Fruit fly (Drosophila melanogaster) whole organism, embryonic: ENCODE data around the gene CG11670.
A peak's percentile ranks its signal among the peaks of the same experiment; 100 is the strongest.

ENCODE experiments used
- CG1233 ChIP-seq: fragments of 200-800 bp; sonication (Bioruptor generic); optimal IDR thresholded peaks from 4 replicates; lab custom pipeline; 2018; ENCODE audit warnings: missing biosample characterization, mild to moderate bottlenecking, missing genetic modification characterization
- CG12942 ChIP-seq: fragments of 200-800 bp; sonication (Bioruptor generic); optimal IDR thresholded peaks from 3 replicates; lab custom pipeline; 2016; ENCODE audit warnings: missing biosample characterization, missing genetic modification characterization
- CG13775 ChIP-seq: fragments of 200-800 bp; sonication (Bioruptor generic); optimal IDR thresholded peaks from 3 replicates; lab custom pipeline; 2017; ENCODE audit warnings: missing biosample characterization, mild to moderate bottlenecking, missing genetic modification characterization
- CG15479 ChIP-seq: fragments of 200-800 bp; sonication (Bioruptor generic); optimal IDR thresholded peaks from 3 replicates; lab custom pipeline; 2019; ENCODE audit warnings: missing biosample characterization, mild to moderate bottlenecking, missing genetic modification characterization, moderate library complexity
- CG17328 ChIP-seq: fragments of 200-800 bp; sonication (Bioruptor generic); IDR thresholded peaks from 2 replicates; pipeline ENCODE4 v1.3.6; 2022; ENCODE audit warnings: missing biosample characterization, missing genetic modification characterization
- CG17385 ChIP-seq: fragments of 200-800 bp; sonication (Bioruptor generic); optimal IDR thresholded peaks from 3 replicates; lab custom pipeline; 2018; ENCODE audit warnings: missing biosample characterization, mild to moderate bottlenecking, missing genetic modification characterization
- CG1832 ChIP-seq: fragments of 200-800 bp; sonication (Bioruptor generic); optimal IDR thresholded peaks from 2 replicates; lab custom pipeline; 2017; ENCODE audit warnings: missing biosample characterization, mild to moderate bottlenecking, missing genetic modification characterization, inconsistent platforms
- CG18599 ChIP-seq: fragments of 200-800 bp; sonication (Bioruptor generic); optimal IDR thresholded peaks from 3 replicates; lab custom pipeline; 2017; ENCODE audit warnings: missing biosample characterization, missing genetic modification characterization, mild to moderate bottlenecking, moderate library complexity, missing genetic modification reagents
- CG2875 ChIP-seq: fragments of 200-800 bp; sonication (Bioruptor generic); optimal IDR thresholded peaks from 2 replicates; lab custom pipeline; 2017; ENCODE audit warnings: missing biosample characterization, mild to moderate bottlenecking, missing genetic modification characterization, missing genetic modification reagents
- CG4730 ChIP-seq: fragments of 200-800 bp; sonication (Bioruptor generic); IDR thresholded peaks from 2 replicates; pipeline ENCODE4 v1.3.6; 2022; ENCODE audit warnings: missing biosample characterization, missing genetic modification characterization
- CG5180 ChIP-seq: fragments of 200-800 bp; sonication (Bioruptor generic); optimal IDR thresholded peaks from 3 replicates; lab custom pipeline; 2017; ENCODE audit warnings: missing biosample characterization, missing genetic modification characterization, mild to moderate bottlenecking, moderate library complexity, missing genetic modification reagents
- CG6791 ChIP-seq: fragments of 200-800 bp; sonication (Bioruptor generic); IDR thresholded peaks from 3 replicates; pipeline ENCODE4 v1.3.6; 2022; ENCODE audit warnings: missing biosample characterization, missing genetic modification characterization; ENCODE audit not compliant: partially characterized antibody
- CG8478 ChIP-seq: fragments of >200 bp; optimal IDR thresholded peaks from 2 replicates; lab custom pipeline; 2018
- CG8924 ChIP-seq: fragments of 200-800 bp; optimal IDR thresholded peaks from 3 replicates; lab custom pipeline; 2019; ENCODE audit warnings: missing biosample characterization, mild to moderate bottlenecking, missing genetic modification characterization, moderate library complexity
- CG8944 ChIP-seq: fragments of 200-800 bp; sonication (Bioruptor generic); optimal IDR thresholded peaks from 3 replicates; lab custom pipeline; 2016; ENCODE audit warnings: missing biosample characterization, missing genetic modification characterization
- D ChIP-seq, 2 experiments: fragments of 200-800 bp in 1 of 2; fragments of >200 bp in 1 of 2; sonication (Bioruptor generic) in 1 of 2; optimal IDR thresholded peaks; 2 replicates in 1 of 2; 3 replicates in 1 of 2; lab custom pipeline; 2017; ENCODE audit warnings: mild to moderate bottlenecking in 1 of 2, missing biosample characterization in 1 of 2, missing genetic modification characterization in 1 of 2, missing genetic modification reagents in 1 of 2
- Dbx ChIP-seq: fragments of 200-800 bp; sonication (Bioruptor generic); IDR thresholded peaks from 3 replicates; pipeline ENCODE4 v1.3.6; 2022; ENCODE audit warnings: missing biosample characterization, missing genetic modification characterization
- Deaf1 ChIP-seq: fragments of 200-800 bp; optimal IDR thresholded peaks from 3 replicates; lab custom pipeline; 2019; ENCODE audit warnings: missing biosample characterization, mild to moderate bottlenecking, missing genetic modification characterization, moderate library complexity
- HmgZ ChIP-seq: fragments of 200-800 bp; sonication (Bioruptor generic); optimal IDR thresholded peaks from 2 replicates; lab custom pipeline; 2018; ENCODE audit warnings: missing biosample characterization, mild to moderate bottlenecking, missing genetic modification characterization
- Kr ChIP-seq: fragments of 200-800 bp; sonication (Bioruptor generic); optimal IDR thresholded peaks from 2 replicates; lab custom pipeline; 2017; ENCODE audit warnings: missing biosample characterization, mild to moderate bottlenecking, missing genetic modification characterization
- Meics ChIP-seq: fragments of 200-800 bp; sonication (Bioruptor generic); optimal IDR thresholded peaks from 2 replicates; lab custom pipeline; 2017; ENCODE audit warnings: missing biosample characterization, mild to moderate bottlenecking, missing genetic modification characterization
- Mes4 ChIP-seq: fragments of 200-800 bp; sonication (Bioruptor generic); optimal IDR thresholded peaks from 2 replicates; lab custom pipeline; 2016; ENCODE audit warnings: missing biosample characterization, missing genetic modification characterization
- Mrtf ChIP-seq: fragments of 200-800 bp; sonication (Bioruptor generic); IDR thresholded peaks from 3 replicates; pipeline ENCODE4 v1.3.6; 2022; ENCODE audit warnings: missing biosample characterization, missing genetic modification characterization
- Oli ChIP-seq: fragments of 200-800 bp; sonication (Bioruptor generic); optimal IDR thresholded peaks from 2 replicates; lab custom pipeline; 2018; ENCODE audit warnings: missing biosample characterization, mild to moderate bottlenecking, missing genetic modification characterization, moderate library complexity
- Spps ChIP-seq: fragments of 200-800 bp; sonication (Bioruptor generic); optimal IDR thresholded peaks from 2 replicates; lab custom pipeline; 2018; ENCODE audit warnings: missing biosample characterization, mild to moderate bottlenecking, missing genetic modification characterization
- Sry-β ChIP-seq: fragments of 200-800 bp; sonication (Bioruptor generic); optimal IDR thresholded peaks from 2 replicates; lab custom pipeline; 2018; ENCODE audit warnings: missing biosample characterization, mild to moderate bottlenecking, missing genetic modification characterization, moderate library complexity
- Sry-δ ChIP-seq: fragments of 200-800 bp; sonication (Bioruptor generic); optimal IDR thresholded peaks from 2 replicates; lab custom pipeline; 2016; ENCODE audit warnings: missing biosample characterization, missing genetic modification characterization
- az2 ChIP-seq: fragments of 200-800 bp; sonication (Bioruptor generic); optimal IDR thresholded peaks from 3 replicates; lab custom pipeline; 2016; ENCODE audit warnings: missing biosample characterization, missing genetic modification characterization
- chinmo ChIP-seq: fragments of 200-800 bp; sonication (Bioruptor generic); IDR thresholded peaks from 4 replicates; pipeline ENCODE4 v1.3.6; 2022; ENCODE audit warnings: missing biosample characterization, missing genetic modification characterization; ENCODE audit not compliant: partially characterized antibody
- ewg ChIP-seq: fragments of 200-800 bp; sonication (Bioruptor generic); optimal IDR thresholded peaks from 3 replicates; lab custom pipeline; 2017; ENCODE audit warnings: mild to moderate bottlenecking, missing biosample characterization, missing genetic modification reagents, missing genetic modification characterization
- gfzf ChIP-seq: fragments of 200-800 bp; sonication (Bioruptor generic); optimal IDR thresholded peaks from 2 replicates; lab custom pipeline; 2016; ENCODE audit warnings: missing biosample characterization, mild to moderate bottlenecking, missing genetic modification characterization, moderate library complexity
- hbn ChIP-seq: fragments of 200-800 bp; sonication (Bioruptor generic); IDR thresholded peaks from 2 replicates; pipeline ENCODE4 v1.3.6; 2022; ENCODE audit warnings: missing biosample characterization, missing genetic modification characterization; ENCODE audit not compliant: partially characterized antibody
- her ChIP-seq: fragments of 200-800 bp; sonication (Bioruptor generic); optimal IDR thresholded peaks from 2 replicates; lab custom pipeline; 2016; ENCODE audit warnings: missing biosample characterization, missing genetic modification characterization
- insv ChIP-seq, 2 experiments: fragments of 200-800 bp; sonication (Bioruptor generic); optimal IDR thresholded peaks; 3 replicates each; lab custom pipeline; 2016 to 2018; ENCODE audit warnings: missing biosample characterization in 2 of 2, missing genetic modification characterization in 2 of 2
- nerfin-1 ChIP-seq: fragments of 200-800 bp; sonication (Bioruptor generic); optimal IDR thresholded peaks from 3 replicates; lab custom pipeline; 2019; ENCODE audit warnings: missing biosample characterization, mild to moderate bottlenecking, missing genetic modification characterization, moderate library complexity
- oc ChIP-seq: fragments of 200-800 bp; sonication (Bioruptor generic); optimal IDR thresholded peaks from 2 replicates; lab custom pipeline; 2018; ENCODE audit warnings: missing biosample characterization, mild to moderate bottlenecking, missing genetic modification characterization, moderate library complexity
- odd ChIP-seq: fragments of 200-800 bp; sonication (Bioruptor generic); optimal IDR thresholded peaks from 2 replicates; lab custom pipeline; 2017; ENCODE audit warnings: missing biosample characterization, mild to moderate bottlenecking, missing genetic modification characterization
- phol ChIP-seq: fragments of 200-800 bp; sonication (Bioruptor generic); optimal IDR thresholded peaks from 3 replicates; lab custom pipeline; 2018; ENCODE audit warnings: missing biosample characterization, mild to moderate bottlenecking, missing genetic modification characterization, moderate library complexity
- ro ChIP-seq: fragments of 200-800 bp; sonication (Bioruptor generic); IDR thresholded peaks from 2 replicates; pipeline ENCODE4 v1.3.6; 2022; ENCODE audit warnings: missing biosample characterization, missing genetic modification characterization
- salm ChIP-seq: fragments of 200-800 bp; sonication (Bioruptor generic); optimal IDR thresholded peaks from 2 replicates; lab custom pipeline; 2018; ENCODE audit warnings: missing biosample characterization, mild to moderate bottlenecking, missing genetic modification characterization
- sens ChIP-seq: fragments of 200-800 bp; sonication (Bioruptor generic); peaks from one replicate; lab custom pipeline; 2016; ENCODE audit warnings: missing biosample characterization, missing genetic modification characterization
- seq ChIP-seq: fragments of 200-800 bp; sonication (Bioruptor generic); IDR thresholded peaks from 2 replicates; pipeline ENCODE4 v1.3.6; 2022; ENCODE audit warnings: missing biosample characterization, missing genetic modification characterization
- sqz ChIP-seq: fragments of 200-800 bp; sonication (Bioruptor generic); optimal IDR thresholded peaks from 3 replicates; lab custom pipeline; 2018; ENCODE audit warnings: missing biosample characterization, mild to moderate bottlenecking, missing genetic modification characterization
- tap ChIP-seq: fragments of 200-800 bp; optimal IDR thresholded peaks from 3 replicates; lab custom pipeline; 2019; ENCODE audit warnings: missing biosample characterization, mild to moderate bottlenecking, missing genetic modification characterization, moderate library complexity
- ttk ChIP-seq: fragments of 200-800 bp; sonication (Bioruptor generic); IDR thresholded peaks from 2 replicates; pipeline ENCODE4 v2.1.2; 2022; ENCODE audit warnings: missing biosample characterization, missing genetic modification characterization
- z ChIP-seq: fragments of 200-800 bp; sonication (Bioruptor generic); IDR thresholded peaks from 3 replicates; pipeline ENCODE4 v1.3.6; 2022; ENCODE audit warnings: missing biosample characterization, missing genetic modification characterization
- zen ChIP-seq: fragments of 200-800 bp; sonication (Bioruptor generic); optimal IDR thresholded peaks from 3 replicates; lab custom pipeline; 2018; ENCODE audit warnings: missing biosample characterization, mild to moderate bottlenecking, missing genetic modification characterization, moderate library complexity

The CG11670 gene

DNA sequence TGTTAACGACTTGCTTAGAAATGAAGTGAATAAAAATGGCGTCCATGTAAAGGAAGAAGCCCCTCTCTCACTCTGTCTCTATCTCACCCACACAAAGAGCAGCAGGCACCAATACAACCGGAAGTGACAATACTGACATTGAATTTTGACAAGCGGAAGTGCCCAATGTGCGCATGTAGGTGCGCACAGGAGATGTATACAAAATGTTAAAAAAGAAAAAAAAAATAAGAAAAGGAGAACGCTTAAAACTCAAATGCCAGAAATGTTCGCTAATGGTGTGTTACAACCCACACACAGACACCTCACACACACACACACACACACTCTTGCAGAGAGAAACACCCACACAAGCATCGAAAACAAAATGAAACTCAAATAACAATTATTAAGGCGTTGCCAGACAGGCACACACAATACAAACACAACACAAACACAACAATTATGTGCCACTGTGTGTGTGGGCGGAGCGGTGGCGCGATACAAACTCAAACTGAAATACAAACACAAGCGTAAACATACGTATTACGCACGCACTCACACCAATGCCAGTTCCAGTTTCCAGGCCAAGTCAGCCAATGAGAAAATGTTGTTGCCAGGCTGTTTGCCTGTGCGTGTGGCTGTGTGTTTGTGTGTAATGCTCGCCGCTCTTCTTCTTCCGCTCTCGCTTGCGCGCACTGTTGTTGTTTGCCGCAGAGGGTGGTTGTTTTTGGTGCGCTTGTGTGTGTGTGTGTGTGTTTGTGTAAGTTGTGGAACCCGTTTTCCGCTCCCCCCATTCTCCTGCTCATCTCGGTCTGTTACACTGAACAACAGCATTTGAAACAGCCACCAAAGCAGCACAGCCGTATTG is 22.1 kb downstream of the CG11670 start (continued):
- TF ChIP-seq hbn (0 out of 2 replicates have a peak, but pooled peaks have one; percentile 27), insv (GFP tag; optimal IDR thresholded peaks at IDR 0.05; lab: Kevin White, UChicago) (peak in 1 of 2 experiments; percentile 16), nerfin-1 (tag; lab: Kevin White, UChicago) (peak; percentile 48), HmgZ (tag; lab: Kevin White, UChicago) (peak; percentile 19), chinmo (GFP tag; lab: Robert Waterston, UW) (0 out of 4 replicates have a peak, but pooled peaks have one; percentile 71), sens (GFP tag; lab: Kevin White, UChicago) (peak; percentile 70), Sry-β (GFP tag; lab: Kevin White, UChicago) (no peak), Mes4 (GFP tag; lab: Kevin White, UChicago) (peak; percentile 18), CG1832 (GFP tag; lab: Kevin White, UChicago) (peak; percentile 91), Sry-δ (GFP tag; lab: Kevin White, UChicago) (peak; percentile 3), tap (tag; lab: Kevin White, UChicago) (no peak), Oli (tag; lab: Kevin White, UChicago) (no peak), Kr (no peak), CG8924 (tag; lab: Kevin White, UChicago) (peak; percentile 60), ttk (GFP tag; lab: Robert Waterston, UW) (peak; percentile 85), ewg (peak; percentile 71), az2 (GFP tag; lab: Kevin White, UChicago) (no peak), CG13775 (GFP tag; lab: Kevin White, UChicago) (peak; percentile 19), sqz (GFP tag; lab: Kevin White, UChicago) (no peak), CG1233 (GFP tag; lab: Kevin White, UChicago) (peak; percentile 1), CG17328 (0 out of 2 replicates have a peak, but pooled peaks have one; percentile 4), Deaf1 (tag; lab: Kevin White, UChicago) (peak; percentile 49), odd (GFP tag; lab: Kevin White, UChicago) (peak; percentile 28)

dm6 chr3R:13065180-13065757 is 23.4 kb downstream of the CG11670 start:
- peak; percentile 56 for TF ChIP-seq CG15479 (GFP tag; lab: Kevin White, UChicago)
- TF ChIP-seq her (GFP tag; lab: Kevin White, UChicago), result no peak
- TF ChIP-seq D (optimal IDR thresholded peaks at IDR 0.05; lab: Kevin White, UChicago), result peak; percentile 69
- TF ChIP-seq D (GFP tag; optimal IDR thresholded peaks at IDR 0.05; lab: Kevin White, UChicago), result no peak
- no peak for TF ChIP-seq salm (tag; lab: Kevin White, UChicago)
- peak; percentile 43 for TF ChIP-seq oc (tag; lab: Kevin White, UChicago)
- TF ChIP-seq CG8944 (GFP tag; lab: Kevin White, UChicago), result no peak
- 0 out of 3 replicates have a peak, but pooled peaks have one; percentile 27 for TF ChIP-seq Mrtf (GFP tag; lab: Robert Waterston, UW)
- no peak for TF ChIP-seq CG18599 (GFP tag; lab: Kevin White, UChicago)
- TF ChIP-seq Dbx (GFP tag; lab: Robert Waterston, UW), result no peak
- TF ChIP-seq Spps (tag; lab: Kevin White, UChicago), result no peak
- no peak for TF ChIP-seq CG5180 (GFP tag; lab: Kevin White, UChicago)
- TF ChIP-seq CG12942 (GFP tag; lab: Kevin White, UChicago), result no peak
- TF ChIP-seq CG8478 (lab: Kevin White, UChicago), result peak; percentile 71
- TF ChIP-seq CG17385 (GFP tag; lab: Kevin White, UChicago), result peak; percentile 29
- peak; percentile 56; the same call in 1 of the 3 replicates for TF ChIP-seq z (GFP tag; lab: Robert Waterston, UW)
- TF ChIP-seq seq (GFP tag; lab: Robert Waterston, UW), result peak; percentile 30; the same call in 1 of the 2 replicates
- peak; percentile 27 for TF ChIP-seq phol (tag; lab: Kevin White, UChicago)
- TF ChIP-seq CG4730 (GFP tag; lab: Robert Waterston, UW), result no peak
- TF ChIP-seq CG6791 (GFP tag; lab: Robert Waterston, UW), result 0 out of 3 replicates have a peak, but pooled peaks have one; percentile 39
- no peak for TF ChIP-seq CG2875 (GFP tag; lab: Kevin White, UChicago)
- TF ChIP-seq ro (GFP tag; lab: Robert Waterston, UW), result no peak
- TF ChIP-seq gfzf, result no peak
- TF ChIP-seq Meics (GFP tag; lab: Kevin White, UChicago), result no peak
- peak; percentile 69 for TF ChIP-seq zen
